Worm (Caenorhabditis elegans): Measurements from ENCODE around the gene zipt-2.2.

The zipt-2.2 gene

ce11 chrIV:4215349-4215748 is 19.8 kb downstream of the zipt-2.2 start:
- TF ChIP-seq mep-1 (tag; optimal IDR thresholded peaks at IDR 0.05) (peak; percentile 78), ztf-4 (tag; optimal IDR thresholded peaks at IDR 0.05) (peak; percentile 28), C34B4.2 (tag; optimal IDR thresholded peaks at IDR 0.05) (no peak), lin-13 (GFP tag; optimal IDR thresholded peaks at IDR 0.05) (peak; percentile 63), rnt-1 (tag; optimal IDR thresholded peaks at IDR 0.05) (peak; percentile 43), fkh-8 (tag; optimal IDR thresholded peaks at IDR 0.05) (peak; percentile 73), grh-1 (GFP tag; IDR thresholded peaks at IDR 0.05) (no peak), lsy-2 (tag; optimal IDR thresholded peaks at IDR 0.05) (peak; percentile 63 to 89), hlh-4 (tag; optimal IDR thresholded peaks at IDR 0.05) (no peak), alr-1 (tag; optimal IDR thresholded peaks at IDR 0.05; ENCODE audit: borderline replicate concordance) (no peak), aha-1 (tag; optimal IDR thresholded peaks at IDR 0.05) (no peak), swsn-7 (tag; optimal IDR thresholded peaks at IDR 0.05) (peak; percentile 54), lin-15B (tag; optimal IDR thresholded peaks at IDR 0.05) (no peak), mef-2 (tag; optimal IDR thresholded peaks at IDR 0.05) (no peak), nhr-76 (tag; optimal IDR thresholded peaks at IDR 0.05) (no peak), nhr-77 (tag; optimal IDR thresholded peaks at IDR 0.05) (peak; percentile 52), nhr-71 (tag; optimal IDR thresholded peaks at IDR 0.05) (peak; percentile 78), pax-3 (tag; optimal IDR thresholded peaks at IDR 0.05) (peak; percentile 7), xbp-1 (tag; optimal IDR thresholded peaks at IDR 0.05) (peak; percentile 10), sup-37 (GFP tag; optimal IDR thresholded peaks at IDR 0.05) (no peak), unc-62 (GFP tag; optimal IDR thresholded peaks at IDR 0.05) (no peak), ceh-82 (tag; optimal IDR thresholded peaks at IDR 0.05) (peak; percentile 21 to 61 (median 39)), dpl-1 (GFP tag; optimal IDR thresholded peaks at IDR 0.05) (peak in 2 of 3 experiments; percentile 24 to 45), hpl-2 (GFP tag; optimal IDR thresholded peaks at IDR 0.05) (no peak), C16A3.4 (tag; optimal IDR thresholded peaks at IDR 0.05) (peak; percentile 51), dsc-1 (tag; optimal IDR thresholded peaks at IDR 0.05) (peak; percentile 5), pag-3 (tag; optimal IDR thresholded peaks at IDR 0.05; ENCODE audit: borderline replicate concordance, insufficient read depth) (no peak), isw-1 (GFP tag; IDR thresholded peaks at IDR 0.05) (no peak), ces-1 (GFP tag; optimal IDR thresholded peaks at IDR 0.05) (no peak), efl-1 (optimal IDR thresholded peaks at IDR 0.05) (peak; percentile 60 to 78), efl-1 (GFP tag; optimal IDR thresholded peaks at IDR 0.05 in 1 of 2) (peak; percentile 21 to 87), blmp-1 (tag; optimal IDR thresholded peaks at IDR 0.05) (peak; percentile 76), tlp-1 (tag; optimal IDR thresholded peaks at IDR 0.05) (no peak), ets-5 (GFP tag; IDR thresholded peaks at IDR 0.05) (no peak), nhr-12 (tag; optimal IDR thresholded peaks at IDR 0.05) (no peak), ceh-90 (tag; optimal IDR thresholded peaks at IDR 0.05) (no peak), fkh-4 (tag; optimal IDR thresholded peaks at IDR 0.05; ENCODE audit: borderline replicate concordance) (no peak), nhr-90 (tag; optimal IDR thresholded peaks at IDR 0.05; ENCODE audit: poor library complexity) (peak; percentile 29), unc-86 (tag; optimal IDR thresholded peaks at IDR 0.05) (no peak), nhr-11 (tag; optimal IDR thresholded peaks at IDR 0.05) (no peak), mdl-1 (tag; optimal IDR thresholded peaks at IDR 0.05) (peak in 1 of 2 experiments; percentile 81), Y116A8C.19 (tag; optimal IDR thresholded peaks at IDR 0.05; ENCODE audit: borderline replicate concordance) (no peak), nhr-47 (tag; optimal IDR thresholded peaks at IDR 0.05) (peak; percentile 62), egl-27 (tag; optimal IDR thresholded peaks at IDR 0.05) (no peak), unc-98 (GFP tag; IDR thresholded peaks at IDR 0.05) (no peak), sptf-1 (tag; optimal IDR thresholded peaks at IDR 0.05) (no peak), lir-3 (tag; optimal IDR thresholded peaks at IDR 0.05; ENCODE audit: poor library complexity) (no peak), skn-1 (tag; optimal IDR thresholded peaks at IDR 0.05) (peak; percentile 100), elt-3 (tag; optimal IDR thresholded peaks at IDR 0.05) (peak in 3 of 6 experiments; percentile 23 to 72 (median 47)), snu-23 (GFP tag; optimal IDR thresholded peaks at IDR 0.05) (peak; percentile 80), ceh-63 (GFP tag; optimal IDR thresholded peaks at IDR 0.05) (no peak), nhr-237 (tag; optimal IDR thresholded peaks at IDR 0.05) (peak; percentile 18), nhr-28 (tag; optimal IDR thresholded peaks at IDR 0.05) (no peak)
